Worm (Caenorhabditis elegans) whole organism, L2 larva: ENCODE measurements around the gene cnnm-1.

Source experiments
- aly-2 ChIP-seq: fragments of 150-350 bp; optimal IDR thresholded peaks from 2 replicates; lab custom pipeline; 2014; ENCODE audit warnings: missing biosample characterization, missing genetic modification characterization
- egl-27 ChIP-seq: sonication (generic microtip); optimal IDR thresholded peaks from 3 replicates; lab custom pipeline; 2017; ENCODE audit warnings: missing biosample characterization, missing genetic modification reagents, missing genetic modification characterization

DNA sequence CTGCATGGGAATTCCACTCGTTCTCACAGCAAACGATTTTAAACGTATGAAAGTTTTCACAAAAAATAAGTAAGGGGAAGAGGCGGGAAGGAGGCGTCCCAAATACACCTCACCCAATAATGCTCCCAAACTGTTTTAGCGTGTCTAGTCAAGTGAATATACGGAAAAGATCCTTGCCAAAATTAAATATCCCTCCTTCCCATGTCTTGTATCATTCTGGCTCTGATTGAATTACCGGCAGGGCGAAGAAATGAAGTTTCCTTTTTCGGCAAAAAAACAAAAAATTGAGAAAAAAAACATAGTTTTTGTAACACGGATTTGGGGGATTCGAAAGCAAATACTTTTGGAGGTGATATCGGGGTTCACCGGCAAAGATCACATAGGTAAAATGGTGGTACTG is 32.3 kb upstream of the cnnm-1 start:
- TF ChIP-seq egl-27 (tag; lab: Kevin White, UChicago) (no peak), aly-2 (tag; lab: Kevin White, UChicago) (no peak)
